Worm (Caenorhabditis elegans): ENCODE measurements around the gene tald-1.

DNA sequence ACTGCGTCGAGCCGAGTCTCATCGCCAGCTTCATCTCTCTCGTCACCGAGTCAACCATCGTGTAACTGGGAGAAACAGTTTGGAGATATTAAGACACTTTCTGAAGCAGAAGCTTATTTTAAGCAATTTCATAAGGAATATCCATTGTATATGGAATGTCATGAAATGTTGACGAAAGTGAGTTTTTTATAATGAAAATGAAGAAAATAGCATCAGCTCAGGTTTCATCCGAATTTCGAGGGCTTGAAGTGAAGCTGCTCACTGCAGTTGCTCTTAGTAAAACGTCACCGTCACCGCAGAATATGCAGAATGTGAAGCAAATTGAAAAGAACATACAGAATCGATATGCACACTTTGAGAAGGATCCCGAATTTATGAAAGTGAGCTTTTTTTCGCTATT is 26.7 kb downstream of the tald-1 start:
- TF ChIP-seq nhr-10 (tag; optimal IDR thresholded peaks at IDR 0.05) (no peak), lin-39 (tag; optimal IDR thresholded peaks at IDR 0.05) (no peak), unc-130 (GFP tag; optimal IDR thresholded peaks at IDR 0.05) (no peak), zfp-2 (tag; optimal IDR thresholded peaks at IDR 0.05) (no peak), ztf-11 (tag; optimal IDR thresholded peaks at IDR 0.05) (no peak), lsy-2 (tag; optimal IDR thresholded peaks at IDR 0.05) (no peak), arid-1 (GFP tag; conservative IDR thresholded peaks at IDR 0.05) (no peak), nhr-237 (tag; optimal IDR thresholded peaks at IDR 0.05) (no peak)
